Worm (Caenorhabditis elegans): ENCODE measurements around the gene C01G5.3.
"Not testable (repeated sequence)": the region's sequence is repeated elsewhere in the genome, so short reads cannot be mapped to it uniquely, and the experiment has no call there.

DNA sequence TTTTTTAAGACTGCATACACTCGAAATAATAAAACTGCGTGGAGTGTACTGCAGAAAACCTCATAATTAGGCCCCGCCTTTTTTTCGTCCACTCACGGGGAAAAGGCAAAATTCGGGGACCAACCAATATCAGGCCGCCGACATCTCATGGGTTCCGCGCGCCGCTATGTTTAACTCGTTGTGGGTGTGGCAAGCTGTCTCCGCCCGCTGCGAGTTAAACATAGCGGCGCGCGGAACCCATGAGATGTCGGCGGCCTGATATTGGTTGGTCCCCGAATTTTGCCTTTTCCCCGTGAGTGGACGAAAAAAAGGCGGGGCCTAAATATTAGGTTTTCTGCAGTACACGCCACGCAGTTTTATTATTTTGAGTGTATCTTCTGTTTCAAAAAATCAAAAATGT lies 34.7 kb upstream of the C01G5.3 start:
- TF ChIP-seq nhr-237, nhr-77, ceh-28, ZK546.5, mep-1 (tag; optimal IDR thresholded peaks at IDR 0.05): not testable (repeated sequence)

Data from whole organism, L4 larva.